Worm (Caenorhabditis elegans) whole organism, L4 larva: ENCODE data around the gene C16B8.2.

Experiments
- F26F4.8 ChIP-seq: fragments of 200-800 bp; sonication (Bioruptor generic); conservative IDR thresholded peaks from 2 replicates; pipeline ENCODE4 v1.3.6; 2022; ENCODE audit warnings: missing genetic modification characterization, missing compliant biosample characterization
- F44E2.7 ChIP-seq: fragments of 200-800 bp; sonication (Bioruptor generic); IDR thresholded peaks from 2 replicates; pipeline ENCODE4 v2.1.2; 2022; ENCODE audit warnings: missing genetic modification characterization, missing compliant biosample characterization
- F49E8.2 ChIP-seq: sonication (generic microtip); optimal IDR thresholded peaks from 2 replicates; lab custom pipeline; 2016; ENCODE audit warnings: missing compliant biosample characterization, mild to moderate bottlenecking, missing genetic modification characterization, borderline replicate concordance
- T26A8.4 ChIP-seq: fragments of 200-800 bp; sonication (Bioruptor generic); IDR thresholded peaks from 2 replicates; pipeline ENCODE4 v1.3.6; 2022; ENCODE audit warnings: missing genetic modification characterization, missing compliant biosample characterization
- Y48G9A.11 ChIP-seq: fragments of 200-800 bp; sonication (Bioruptor generic); IDR thresholded peaks from 2 replicates; pipeline ENCODE4 v1.3.6; 2022; ENCODE audit warnings: missing genetic modification reagents, missing genetic modification characterization, missing compliant biosample characterization
- Y75B8A.6 ChIP-seq: fragments of 200-800 bp; sonication (Bioruptor generic); IDR thresholded peaks from 2 replicates; pipeline ENCODE4 v1.3.6; 2022; ENCODE audit warnings: missing genetic modification reagents, missing genetic modification characterization, missing compliant biosample characterization
- ZK337.2 ChIP-seq: fragments of 200-800 bp; sonication (Bioruptor generic); IDR thresholded peaks from 2 replicates; pipeline ENCODE4 v1.3.6; 2022; ENCODE audit warnings: missing genetic modification reagents, missing genetic modification characterization, missing compliant biosample characterization
- ama-1 ChIP-seq: fragments of 150-350 bp; optimal IDR thresholded peaks from 2 replicates; lab custom pipeline; 2014; ENCODE audit warnings: inconsistent platforms, mixed read lengths
- attf-4 ChIP-seq: sonication (generic microtip); optimal IDR thresholded peaks from 3 replicates; lab custom pipeline; 2017; ENCODE audit warnings: missing biosample characterization, missing genetic modification characterization
- ceh-20 ChIP-seq: fragments of 200-800 bp; sonication (Bioruptor generic); IDR thresholded peaks from 2 replicates; pipeline ENCODE4 v1.3.6; 2022; ENCODE audit warnings: missing genetic modification reagents, missing genetic modification characterization, missing compliant biosample characterization
- ceh-44 ChIP-seq: fragments of 200-800 bp; sonication (Bioruptor generic); IDR thresholded peaks from 2 replicates; pipeline ENCODE4 v1.3.6; 2022; ENCODE audit warnings: missing genetic modification reagents, missing genetic modification characterization, missing compliant biosample characterization
- ces-1 ChIP-seq: fragments of 150-350 bp; sonication (generic microtip); optimal IDR thresholded peaks from 4 replicates; lab custom pipeline; 2014; ENCODE audit warnings: missing biosample characterization, missing genetic modification reagents, missing genetic modification characterization
- cey-2 ChIP-seq: sonication (generic microtip); optimal IDR thresholded peaks from 3 replicates; lab custom pipeline; 2017; ENCODE audit warnings: missing genetic modification characterization, mild to moderate bottlenecking, missing compliant biosample characterization, antibody characterized with exemption, borderline replicate concordance; ENCODE audit not compliant: insufficient read depth
- daf-12 ChIP-seq: fragments of 150-350 bp; optimal IDR thresholded peaks from 2 replicates; lab custom pipeline; 2014; ENCODE audit warnings: missing biosample characterization, missing genetic modification reagents, missing genetic modification characterization
- daf-19 ChIP-seq: fragments of 200-800 bp; sonication (Bioruptor generic); conservative IDR thresholded peaks from 2 replicates; pipeline ENCODE4 v1.3.6; 2022; ENCODE audit warnings: missing genetic modification characterization, missing compliant biosample characterization
- dmd-6 ChIP-seq: fragments of 200-800 bp; sonication (Bioruptor generic); IDR thresholded peaks from 2 replicates; pipeline ENCODE4 v1.3.6; 2022; ENCODE audit warnings: missing genetic modification reagents, missing genetic modification characterization, missing compliant biosample characterization
- dmd-8 ChIP-seq: fragments of 200-800 bp; sonication (Bioruptor generic); IDR thresholded peaks from 2 replicates; pipeline ENCODE4 v1.3.6; 2022; ENCODE audit warnings: missing genetic modification characterization, missing compliant biosample characterization
- duxl-1 ChIP-seq: sonication (generic microtip); optimal IDR thresholded peaks from 2 replicates; lab custom pipeline; 2016; ENCODE audit warnings: mild to moderate bottlenecking, missing genetic modification characterization, moderate library complexity, missing compliant biosample characterization; ENCODE audit not compliant: poor library complexity
- dve-1 ChIP-seq: sonication (generic microtip); optimal IDR thresholded peaks from 2 replicates; lab custom pipeline; 2017; ENCODE audit warnings: antibody characterized with exemption, mild to moderate bottlenecking, missing genetic modification characterization, missing compliant biosample characterization; ENCODE audit not compliant: insufficient read depth
- egl-27 ChIP-seq: sonication (generic microtip); optimal IDR thresholded peaks from 3 replicates; lab custom pipeline; 2017; ENCODE audit warnings: missing biosample characterization, missing genetic modification reagents, missing genetic modification characterization
- egl-43 ChIP-seq: fragments of 200-800 bp; sonication (Bioruptor generic); IDR thresholded peaks from 2 replicates; pipeline ENCODE4 v1.3.6; 2022; ENCODE audit warnings: missing genetic modification reagents, missing genetic modification characterization, missing compliant biosample characterization
- fos-1 ChIP-seq: fragments of 150-350 bp; optimal IDR thresholded peaks from 2 replicates; lab custom pipeline; 2014; ENCODE audit warnings: missing biosample characterization, missing genetic modification characterization
- hlh-30 ChIP-seq: sonication (generic microtip); optimal IDR thresholded peaks from 2 replicates; lab custom pipeline; 2017; ENCODE audit warnings: antibody characterized with exemption, mild to moderate bottlenecking, missing genetic modification characterization, missing compliant biosample characterization; ENCODE audit not compliant: insufficient read depth
- hmg-1.1 ChIP-seq: fragments of 200-800 bp; sonication (Bioruptor generic); IDR thresholded peaks from 2 replicates; pipeline ENCODE4 v1.3.6; 2022; ENCODE audit warnings: missing genetic modification reagents, missing genetic modification characterization, missing compliant biosample characterization
- lin-29 ChIP-seq: fragments of 200-800 bp; sonication (Bioruptor generic); IDR thresholded peaks from 2 replicates; pipeline ENCODE4 v1.3.6; 2022; ENCODE audit warnings: missing genetic modification reagents, missing genetic modification characterization, missing compliant biosample characterization
- lin-39 ChIP-seq: fragments of 150-350 bp; optimal IDR thresholded peaks from 2 replicates; lab custom pipeline; 2014; ENCODE audit warnings: missing biosample characterization, missing genetic modification reagents, missing genetic modification characterization
- madf-5 ChIP-seq, 2 experiments: fragments of 200-800 bp; sonication (Bioruptor generic); IDR thresholded peaks; 2 replicates each; pipeline ENCODE4 v1.3.6; 2022; ENCODE audit warnings: missing compliant biosample characterization in 2 of 2, missing genetic modification characterization in 2 of 2
- mdl-1 ChIP-seq, 2 experiments: fragments of 150-350 bp in 1 of 2; sonication (generic microtip) in 1 of 2; optimal IDR thresholded peaks; 2 replicates each; lab custom pipeline; 2014 to 2017; ENCODE audit warnings: missing biosample characterization in 2 of 2, missing genetic modification characterization in 2 of 2
- mep-1 ChIP-seq: fragments of 150-350 bp; sonication (generic microtip); optimal IDR thresholded peaks from 3 replicates; lab custom pipeline; 2014; ENCODE audit warnings: missing biosample characterization, missing genetic modification characterization
- mes-2 ChIP-seq: sonication (generic microtip); optimal IDR thresholded peaks from 2 replicates; lab custom pipeline; 2016; ENCODE audit warnings: missing genotype, mild to moderate bottlenecking, missing genetic modification characterization, missing compliant biosample characterization; ENCODE audit not compliant: poor library complexity, severe bottlenecking
- mxl-2 ChIP-seq: fragments of 200-800 bp; sonication (Bioruptor generic); conservative IDR thresholded peaks from 2 replicates; pipeline ENCODE4 v1.3.6; 2022; ENCODE audit warnings: missing genetic modification reagents, missing genetic modification characterization, missing compliant biosample characterization
- nhr-102 ChIP-seq: sonication (generic microtip); optimal IDR thresholded peaks from 2 replicates; lab custom pipeline; 2016; ENCODE audit warnings: mild to moderate bottlenecking, missing genetic modification characterization, moderate library complexity, missing compliant biosample characterization
- nhr-11 ChIP-seq: fragments of 150-350 bp; optimal IDR thresholded peaks from 2 replicates; lab custom pipeline; 2014; ENCODE audit warnings: missing biosample characterization, missing genetic modification characterization
- nhr-237 ChIP-seq: sonication (generic microtip); optimal IDR thresholded peaks from 2 replicates; lab custom pipeline; 2017; ENCODE audit warnings: missing biosample characterization, missing genetic modification characterization
- nhr-25 ChIP-seq: sonication (generic microtip); optimal IDR thresholded peaks from 2 replicates; lab custom pipeline; 2017; ENCODE audit warnings: missing genetic modification characterization, mild to moderate bottlenecking, missing compliant biosample characterization, antibody characterized with exemption, moderate library complexity, borderline replicate concordance; ENCODE audit not compliant: insufficient read depth
- nhr-28 ChIP-seq: fragments of 150-350 bp; optimal IDR thresholded peaks from 2 replicates; lab custom pipeline; 2014; ENCODE audit warnings: missing biosample characterization, missing genetic modification characterization
- nhr-6 ChIP-seq: fragments of 150-350 bp; optimal IDR thresholded peaks from 2 replicates; lab custom pipeline; 2014; ENCODE audit warnings: missing biosample characterization, missing genetic modification characterization
- nhr-77 ChIP-seq: fragments of 150-350 bp; optimal IDR thresholded peaks from 2 replicates; lab custom pipeline; 2014; ENCODE audit warnings: missing biosample characterization, missing genetic modification characterization
- pha-4 ChIP-seq, 2 experiments: fragments of 150-350 bp in 1 of 2; fragments of 200-800 bp in 1 of 2; sonication (Bioruptor generic) in 1 of 2; IDR thresholded peaks in 1 of 2; optimal IDR thresholded peaks in 1 of 2; 2 replicates each; pipeline versions ENCODE4 v1.3.6 to Lab custom; 2014 to 2022; ENCODE audit warnings: missing genetic modification characterization in 2 of 2, missing genetic modification reagents in 2 of 2, missing biosample characterization in 1 of 2, missing compliant biosample characterization in 1 of 2
- php-3 ChIP-seq: fragments of 200-800 bp; sonication (Bioruptor generic); IDR thresholded peaks from 2 replicates; pipeline ENCODE4 v1.3.6; 2022; ENCODE audit warnings: missing genetic modification reagents, missing genetic modification characterization, missing compliant biosample characterization
- pqm-1 ChIP-seq: sonication (generic microtip); optimal IDR thresholded peaks from 2 replicates; lab custom pipeline; 2017; ENCODE audit warnings: missing biosample characterization, missing genetic modification characterization
- rbr-2 ChIP-seq: sonication (generic microtip); optimal IDR thresholded peaks from 2 replicates; lab custom pipeline; 2016; ENCODE audit warnings: missing genotype, missing genetic modification characterization, missing compliant biosample characterization
- saeg-2 ChIP-seq: fragments of 200-800 bp; sonication (Bioruptor generic); IDR thresholded peaks from 2 replicates; pipeline ENCODE4 v1.3.6; 2022; ENCODE audit warnings: missing genetic modification reagents, missing genetic modification characterization, missing compliant biosample characterization
- sdz-12 ChIP-seq: fragments of 200-800 bp; sonication (Bioruptor generic); optimal IDR thresholded peaks from 2 replicates; lab custom pipeline; 2018; ENCODE audit warnings: mild to moderate bottlenecking, missing genetic modification characterization, missing compliant biosample characterization
- skn-1 ChIP-seq: fragments of 150-350 bp; optimal IDR thresholded peaks from 2 replicates; lab custom pipeline; 2014; ENCODE audit warnings: missing biosample characterization, missing genetic modification characterization
- vab-7 ChIP-seq: fragments of 200-800 bp; sonication (Bioruptor generic); IDR thresholded peaks from 2 replicates; pipeline ENCODE4 v1.3.6; 2022; ENCODE audit warnings: missing genetic modification reagents, missing genetic modification characterization, missing compliant biosample characterization
- zag-1 ChIP-seq: fragments of 150-350 bp; optimal IDR thresholded peaks from 2 replicates; lab custom pipeline; 2014; ENCODE audit warnings: missing biosample characterization, missing genetic modification characterization
- zip-2 ChIP-seq: fragments of 150-350 bp; optimal IDR thresholded peaks from 2 replicates; lab custom pipeline; 2014; ENCODE audit warnings: missing biosample characterization, missing genetic modification characterization
- ztf-11 ChIP-seq: fragments of 150-350 bp; optimal IDR thresholded peaks from 2 replicates; lab custom pipeline; 2014; ENCODE audit warnings: missing biosample characterization, missing genetic modification characterization

C16B8.2 gene

ce11 chrX:3968209-3968960 lies 2.2 kb upstream of the C16B8.2 start, which contains the start of gene C16B8.3 (continued):
- TF ChIP-seq daf-12 (tag; lab: Kevin White, UChicago) (no peak), daf-19 (GFP tag; lab: Robert Waterston, UW) (no peak), madf-5 (GFP tag; IDR thresholded peaks at IDR 0.05; lab: Robert Waterston, UW) (0 out of 4 replicates have a peak, but pooled peaks of 1 of the 2 experiments have one; percentile 50), zip-2 (no peak), mes-2 (tag; lab: Kevin White, UChicago) (no peak), pqm-1 (tag; lab: Kevin White, UChicago) (peak; percentile 57), fos-1 (tag; lab: Kevin White, UChicago) (no peak), F49E8.2 (tag; lab: Kevin White, UChicago) (no peak), nhr-77 (tag; lab: Kevin White, UChicago) (peak; percentile 49), vab-7 (GFP tag; lab: Robert Waterston, UW) (no peak), ces-1 (GFP tag; lab: Kevin White, UChicago) (no peak), rbr-2 (tag; lab: Kevin White, UChicago) (no peak), nhr-11 (tag; lab: Kevin White, UChicago) (no peak), T26A8.4 (no peak), nhr-6 (tag; lab: Kevin White, UChicago) (peak; percentile 69), ceh-44 (no peak), nhr-25 (tag; lab: Kevin White, UChicago) (no peak), dve-1 (tag; lab: Kevin White, UChicago) (peak; percentile 63), nhr-237 (tag; lab: Kevin White, UChicago) (no peak), sdz-12 (GFP tag; lab: Kevin White, UChicago) (no peak), hmg-1.1 (no peak), duxl-1 (tag; lab: Kevin White, UChicago) (no peak), egl-43 (peak; percentile 62; the same call in 1 of the 2 replicates), ama-1 (peak; percentile 46), skn-1 (tag; lab: Kevin White, UChicago) (no peak), ZK337.2 (GFP tag; lab: Robert Waterston, UW) (no peak), hlh-30 (tag; lab: Kevin White, UChicago) (peak; percentile 48), mdl-1 (tag; optimal IDR thresholded peaks at IDR 0.05; lab: Kevin White, UChicago) (peak in 1 of 2 experiments; percentile 66), cey-2 (tag; lab: Kevin White, UChicago) (no peak), pha-4 (GFP tag; IDR thresholded peaks at IDR 0.05; lab: Robert Waterston, UW) (no peak), pha-4 (tag; optimal IDR thresholded peaks at IDR 0.05; lab: Kevin White, UChicago) (no peak), nhr-28 (tag; lab: Kevin White, UChicago) (peak; percentile 66), F26F4.8 (no peak), ceh-20 (GFP tag; lab: Robert Waterston, UW) (no peak), ztf-11 (tag; lab: Kevin White, UChicago) (no peak), mxl-2 (GFP tag; lab: Robert Waterston, UW) (no peak), mep-1 (tag; lab: Kevin White, UChicago) (peak; percentile 39), lin-29 (no peak), php-3 (GFP tag; lab: Robert Waterston, UW) (no peak), F44E2.7 (no peak), dmd-8 (GFP tag; lab: Robert Waterston, UW) (no peak), egl-27 (tag; lab: Kevin White, UChicago) (no peak), lin-39 (tag; lab: Kevin White, UChicago) (no peak), Y48G9A.11 (no peak), saeg-2 (GFP tag; lab: Robert Waterston, UW) (no peak), Y75B8A.6 (GFP tag; lab: Robert Waterston, UW) (no peak), attf-4 (tag; lab: Kevin White, UChicago) (no peak), nhr-102 (tag; lab: Kevin White, UChicago) (no peak), dmd-6 (GFP tag; lab: Robert Waterston, UW) (peak; percentile 65), zag-1 (tag; lab: Kevin White, UChicago) (no peak)
